Fruit fly (Drosophila melanogaster) Kc167 (cell line): ENCODE data around the gene Blos2.

Experiments
- Myc ChIP-seq: fragments of >200 bp; optimal IDR thresholded peaks from 2 replicates; lab custom pipeline; 2017; ENCODE audit warnings: missing external identifiers
- Sin3A ChIP-seq: fragments of >200 bp; optimal IDR thresholded peaks from 2 replicates; lab custom pipeline; 2018; ENCODE audit warnings: missing external identifiers
- h ChIP-seq: fragments of >200 bp; optimal IDR thresholded peaks from 3 replicates; lab custom pipeline; 2018; ENCODE audit warnings: missing external identifiers
- psq ChIP-seq: fragments of >200 bp; optimal IDR thresholded peaks from 2 replicates; lab custom pipeline; 2017; ENCODE audit warnings: missing external identifiers
- ttk ChIP-seq: sonication (Bioruptor generic); optimal IDR thresholded peaks from 2 replicates; lab custom pipeline; 2017; ENCODE audit warnings: missing external identifiers

- TF ChIP-seq psq = no peak
- TF ChIP-seq h (lab: Kevin White, UChicago) = no peak
- no peak for TF ChIP-seq Myc (lab: Kevin White, UChicago)
- no peak for TF ChIP-seq ttk (lab: Kevin White, UChicago)
- no peak for TF ChIP-seq Sin3A (lab: Kevin White, UChicago)
Observed at dm6 chr3L:11083605-11084004, 22.2 kb downstream of the Blos2 start.
